Worm (Caenorhabditis elegans): Measurements from ENCODE around the gene urb-1.

ce11 chrV:6442037-6442436 is 18.1 kb upstream of the urb-1 start, which contains the start of gene T05H4.3:
- TF ChIP-seq pha-4 (tag; optimal IDR thresholded peaks at IDR 0.05) = no peak
- no peak for TF ChIP-seq hlh-8 (tag; optimal IDR thresholded peaks at IDR 0.05)
- no peak for TF ChIP-seq pros-1 (tag; optimal IDR thresholded peaks at IDR 0.05)
- no peak for TF ChIP-seq pqm-1 (tag; optimal IDR thresholded peaks at IDR 0.05)
- TF ChIP-seq unc-55 (GFP tag; optimal IDR thresholded peaks at IDR 0.05) = no peak
- no peak for TF ChIP-seq elt-4 (tag; optimal IDR thresholded peaks at IDR 0.05)
- no peak for TF ChIP-seq pag-3 (tag; optimal IDR thresholded peaks at IDR 0.05; ENCODE audit: borderline replicate concordance)
- TF ChIP-seq F13H6.1 (tag; optimal IDR thresholded peaks at IDR 0.05) = no peak
- TF ChIP-seq tbx-2 (tag; optimal IDR thresholded peaks at IDR 0.05) = no peak
- no peak for TF ChIP-seq syd-9 (tag; optimal IDR thresholded peaks at IDR 0.05)
- TF ChIP-seq K02D7.2 (tag; optimal IDR thresholded peaks at IDR 0.05) = no peak
- no peak for TF ChIP-seq ama-1 (optimal IDR thresholded peaks at IDR 0.05)
- TF ChIP-seq hlh-30 (tag; optimal IDR thresholded peaks at IDR 0.05; ENCODE audit: insufficient read depth) = no peak
- no peak for TF ChIP-seq nhr-11 (tag; optimal IDR thresholded peaks at IDR 0.05)
